Worm (Caenorhabditis elegans) whole organism, L4 larva: ENCODE results near the gene mecr-1.
A peak's percentile ranks its signal among the peaks of the same experiment; 100 is the strongest.

Experiments used
- D1046.2 ChIP-seq: fragments of 200-800 bp; sonication (Bioruptor generic); IDR thresholded peaks from 2 replicates; pipeline ENCODE4 v1.3.6; 2022; ENCODE audit warnings: missing genetic modification characterization, missing compliant biosample characterization
- F10B5.3 ChIP-seq: sonication (generic microtip); optimal IDR thresholded peaks from 2 replicates; lab custom pipeline; 2016; ENCODE audit warnings: mild to moderate bottlenecking, missing genetic modification characterization, missing compliant biosample characterization
- F26F4.8 ChIP-seq: fragments of 200-800 bp; sonication (Bioruptor generic); conservative IDR thresholded peaks from 2 replicates; pipeline ENCODE4 v1.3.6; 2022; ENCODE audit warnings: missing genetic modification characterization, missing compliant biosample characterization
- T26A8.4 ChIP-seq: fragments of 200-800 bp; sonication (Bioruptor generic); IDR thresholded peaks from 2 replicates; pipeline ENCODE4 v1.3.6; 2022; ENCODE audit warnings: missing genetic modification characterization, missing compliant biosample characterization
- ZK337.2 ChIP-seq: fragments of 200-800 bp; sonication (Bioruptor generic); IDR thresholded peaks from 2 replicates; pipeline ENCODE4 v1.3.6; 2022; ENCODE audit warnings: missing genetic modification reagents, missing genetic modification characterization, missing compliant biosample characterization
- aha-1 ChIP-seq: fragments of 150-350 bp; peaks from one replicate; lab custom pipeline; 2014; ENCODE audit warnings: missing biosample characterization, missing genetic modification characterization
- ceh-62 ChIP-seq: sonication (generic microtip); optimal IDR thresholded peaks from 2 replicates; lab custom pipeline; 2017; ENCODE audit warnings: missing biosample characterization, missing genetic modification characterization
- cey-2 ChIP-seq: sonication (generic microtip); optimal IDR thresholded peaks from 3 replicates; lab custom pipeline; 2017; ENCODE audit warnings: missing genetic modification characterization, mild to moderate bottlenecking, missing compliant biosample characterization, antibody characterized with exemption, borderline replicate concordance; ENCODE audit not compliant: insufficient read depth
- daf-12 ChIP-seq: fragments of 150-350 bp; optimal IDR thresholded peaks from 2 replicates; lab custom pipeline; 2014; ENCODE audit warnings: missing biosample characterization, missing genetic modification reagents, missing genetic modification characterization
- daf-8 ChIP-seq: fragments of 200-800 bp; sonication (Bioruptor generic); IDR thresholded peaks from 2 replicates; pipeline ENCODE4 v1.3.6; 2022; ENCODE audit warnings: missing genetic modification characterization, missing compliant biosample characterization
- dmd-6 ChIP-seq: fragments of 200-800 bp; sonication (Bioruptor generic); IDR thresholded peaks from 2 replicates; pipeline ENCODE4 v1.3.6; 2022; ENCODE audit warnings: missing genetic modification reagents, missing genetic modification characterization, missing compliant biosample characterization
- dpl-1 ChIP-seq: fragments of 150-350 bp; optimal IDR thresholded peaks from 2 replicates; lab custom pipeline; 2014; ENCODE audit warnings: missing biosample characterization, missing genetic modification reagents, missing genetic modification characterization
- duxl-1 ChIP-seq: sonication (generic microtip); optimal IDR thresholded peaks from 2 replicates; lab custom pipeline; 2016; ENCODE audit warnings: mild to moderate bottlenecking, missing genetic modification characterization, moderate library complexity, missing compliant biosample characterization; ENCODE audit not compliant: poor library complexity
- egl-27 ChIP-seq: sonication (generic microtip); optimal IDR thresholded peaks from 3 replicates; lab custom pipeline; 2017; ENCODE audit warnings: missing biosample characterization, missing genetic modification reagents, missing genetic modification characterization
- fkh-10 ChIP-seq: fragments of 150-350 bp; optimal IDR thresholded peaks from 2 replicates; lab custom pipeline; 2014; ENCODE audit warnings: missing biosample characterization, missing genetic modification reagents, missing genetic modification characterization
- fos-1 ChIP-seq: fragments of 150-350 bp; optimal IDR thresholded peaks from 2 replicates; lab custom pipeline; 2014; ENCODE audit warnings: missing biosample characterization, missing genetic modification characterization
- hlh-30 ChIP-seq: sonication (generic microtip); optimal IDR thresholded peaks from 2 replicates; lab custom pipeline; 2017; ENCODE audit warnings: antibody characterized with exemption, mild to moderate bottlenecking, missing genetic modification characterization, missing compliant biosample characterization; ENCODE audit not compliant: insufficient read depth
- hmg-1.1 ChIP-seq: fragments of 200-800 bp; sonication (Bioruptor generic); IDR thresholded peaks from 2 replicates; pipeline ENCODE4 v1.3.6; 2022; ENCODE audit warnings: missing genetic modification reagents, missing genetic modification characterization, missing compliant biosample characterization
- lin-29 ChIP-seq: fragments of 200-800 bp; sonication (Bioruptor generic); IDR thresholded peaks from 2 replicates; pipeline ENCODE4 v1.3.6; 2022; ENCODE audit warnings: missing genetic modification reagents, missing genetic modification characterization, missing compliant biosample characterization
- lsy-2 ChIP-seq, 2 experiments: fragments of 150-350 bp in 1 of 2; sonication (generic microtip) in 1 of 2; optimal IDR thresholded peaks; 2 replicates each; lab custom pipeline; 2014 to 2017; ENCODE audit warnings: missing biosample characterization in 2 of 2, missing genetic modification characterization in 2 of 2
- madf-5 ChIP-seq, 2 experiments: fragments of 200-800 bp; sonication (Bioruptor generic); IDR thresholded peaks; 2 replicates each; pipeline ENCODE4 v1.3.6; 2022; ENCODE audit warnings: missing compliant biosample characterization in 2 of 2, missing genetic modification characterization in 2 of 2
- mdl-1 ChIP-seq, 2 experiments: fragments of 150-350 bp in 1 of 2; sonication (generic microtip) in 1 of 2; optimal IDR thresholded peaks; 2 replicates each; lab custom pipeline; 2014 to 2017; ENCODE audit warnings: missing biosample characterization in 2 of 2, missing genetic modification characterization in 2 of 2
- mep-1 ChIP-seq: fragments of 150-350 bp; sonication (generic microtip); optimal IDR thresholded peaks from 3 replicates; lab custom pipeline; 2014; ENCODE audit warnings: missing biosample characterization, missing genetic modification characterization
- mes-2 ChIP-seq: sonication (generic microtip); optimal IDR thresholded peaks from 2 replicates; lab custom pipeline; 2016; ENCODE audit warnings: missing genotype, mild to moderate bottlenecking, missing genetic modification characterization, missing compliant biosample characterization; ENCODE audit not compliant: poor library complexity, severe bottlenecking
- mxl-2 ChIP-seq: fragments of 200-800 bp; sonication (Bioruptor generic); conservative IDR thresholded peaks from 2 replicates; pipeline ENCODE4 v1.3.6; 2022; ENCODE audit warnings: missing genetic modification reagents, missing genetic modification characterization, missing compliant biosample characterization
- mxl-3 ChIP-seq: fragments of 200-800 bp; sonication (Bioruptor generic); optimal IDR thresholded peaks from 2 replicates; lab custom pipeline; 2018; ENCODE audit warnings: mild to moderate bottlenecking, missing genetic modification characterization, missing compliant biosample characterization
- nhr-10 ChIP-seq: fragments of 150-350 bp; optimal IDR thresholded peaks from 2 replicates; lab custom pipeline; 2014; ENCODE audit warnings: missing biosample characterization, missing genetic modification characterization
- nhr-102 ChIP-seq: sonication (generic microtip); optimal IDR thresholded peaks from 2 replicates; lab custom pipeline; 2016; ENCODE audit warnings: mild to moderate bottlenecking, missing genetic modification characterization, moderate library complexity, missing compliant biosample characterization
- nhr-25 ChIP-seq: sonication (generic microtip); optimal IDR thresholded peaks from 2 replicates; lab custom pipeline; 2017; ENCODE audit warnings: missing genetic modification characterization, mild to moderate bottlenecking, missing compliant biosample characterization, antibody characterized with exemption, moderate library complexity, borderline replicate concordance; ENCODE audit not compliant: insufficient read depth
- nhr-28 ChIP-seq: fragments of 150-350 bp; optimal IDR thresholded peaks from 2 replicates; lab custom pipeline; 2014; ENCODE audit warnings: missing biosample characterization, missing genetic modification characterization
- nhr-41 ChIP-seq: fragments of 200-800 bp; sonication (Bioruptor generic); IDR thresholded peaks from 2 replicates; pipeline ENCODE4 v1.3.6; 2022; ENCODE audit warnings: missing genetic modification reagents, missing genetic modification characterization, missing compliant biosample characterization
- nhr-48 ChIP-seq: sonication (generic microtip); optimal IDR thresholded peaks from 2 replicates; lab custom pipeline; 2016; ENCODE audit warnings: mild to moderate bottlenecking, missing genetic modification characterization, missing compliant biosample characterization
- nhr-76 ChIP-seq: fragments of 150-350 bp; optimal IDR thresholded peaks from 2 replicates; lab custom pipeline; 2014; ENCODE audit warnings: missing biosample characterization, missing genetic modification characterization
- nhr-77 ChIP-seq: fragments of 150-350 bp; optimal IDR thresholded peaks from 2 replicates; lab custom pipeline; 2014; ENCODE audit warnings: missing biosample characterization, missing genetic modification characterization
- pha-4 ChIP-seq, 2 experiments: fragments of 150-350 bp in 1 of 2; fragments of 200-800 bp in 1 of 2; sonication (Bioruptor generic) in 1 of 2; IDR thresholded peaks in 1 of 2; optimal IDR thresholded peaks in 1 of 2; 2 replicates each; pipeline versions ENCODE4 v1.3.6 to Lab custom; 2014 to 2022; ENCODE audit warnings: missing genetic modification characterization in 2 of 2, missing genetic modification reagents in 2 of 2, missing biosample characterization in 1 of 2, missing compliant biosample characterization in 1 of 2
- php-3 ChIP-seq: fragments of 200-800 bp; sonication (Bioruptor generic); IDR thresholded peaks from 2 replicates; pipeline ENCODE4 v1.3.6; 2022; ENCODE audit warnings: missing genetic modification reagents, missing genetic modification characterization, missing compliant biosample characterization
- rbr-2 ChIP-seq: sonication (generic microtip); optimal IDR thresholded peaks from 2 replicates; lab custom pipeline; 2016; ENCODE audit warnings: missing genotype, missing genetic modification characterization, missing compliant biosample characterization
- sdz-12 ChIP-seq: fragments of 200-800 bp; sonication (Bioruptor generic); optimal IDR thresholded peaks from 2 replicates; lab custom pipeline; 2018; ENCODE audit warnings: mild to moderate bottlenecking, missing genetic modification characterization, missing compliant biosample characterization
- snpc-4 ChIP-seq: fragments of 150-350 bp; optimal IDR thresholded peaks from 2 replicates; lab custom pipeline; 2014; ENCODE audit warnings: missing biosample characterization, missing genetic modification characterization
- spr-3 ChIP-seq: fragments of 200-800 bp; sonication (Bioruptor generic); optimal IDR thresholded peaks from 2 replicates; lab custom pipeline; 2018; ENCODE audit warnings: mild to moderate bottlenecking, missing genetic modification characterization, missing compliant biosample characterization
- tag-97 ChIP-seq: fragments of 200-800 bp; sonication (Bioruptor generic); IDR thresholded peaks from 2 replicates; pipeline ENCODE4 v1.3.6; 2022; ENCODE audit warnings: missing genetic modification characterization, missing compliant biosample characterization
- tra-1 ChIP-seq: fragments of 200-800 bp; sonication (Bioruptor generic); IDR thresholded peaks from 2 replicates; pipeline ENCODE4 v1.3.6; 2022; ENCODE audit warnings: missing genetic modification reagents, missing genetic modification characterization, missing compliant biosample characterization
- unc-62 ChIP-seq, 3 experiments: fragments of 150-350 bp in 1 of 3; sonication (generic microtip); optimal IDR thresholded peaks in 2 of 3; peaks in 1 of 3; 1 replicate in 1 of 3; 2 replicates in 2 of 3; lab custom pipeline; 2014 to 2017; ENCODE audit warnings: missing biosample characterization in 3 of 3, missing genetic modification characterization in 3 of 3, missing genetic modification reagents in 3 of 3, missing genotype in 1 of 3
- zfp-2 ChIP-seq: sonication (generic microtip); optimal IDR thresholded peaks from 2 replicates; lab custom pipeline; 2016; ENCODE audit warnings: mild to moderate bottlenecking, missing genetic modification characterization, missing compliant biosample characterization
- zfp-3 ChIP-seq: fragments of 200-800 bp; sonication (Bioruptor generic); conservative IDR thresholded peaks from 2 replicates; pipeline ENCODE4 v1.3.6; 2022; ENCODE audit warnings: missing genetic modification reagents, missing genetic modification characterization, missing compliant biosample characterization
- zip-2 ChIP-seq: fragments of 150-350 bp; optimal IDR thresholded peaks from 2 replicates; lab custom pipeline; 2014; ENCODE audit warnings: missing biosample characterization, missing genetic modification characterization
- ztf-7 ChIP-seq: fragments of 150-350 bp; optimal IDR thresholded peaks from 2 replicates; lab custom pipeline; 2014; ENCODE audit warnings: missing biosample characterization, missing genetic modification characterization

mecr-1 gene

ce11 chrII:13195163-13195562 lies 8.0 kb upstream of the mecr-1 start, which contains the start of gene lec-1 (continued):
- TF ChIP-seq mxl-2 (no peak), F26F4.8 (GFP tag; lab: Robert Waterston, UW) (no peak), zfp-3 (no peak), duxl-1 (no peak), lin-29 (no peak), hlh-30 (tag; lab: Kevin White, UChicago) (peak; percentile 45), nhr-28 (tag; lab: Kevin White, UChicago) (peak; percentile 63), sdz-12 (no peak), mes-2 (tag; lab: Kevin White, UChicago) (peak; percentile 60), mep-1 (tag; lab: Kevin White, UChicago) (peak; percentile 70), lsy-2 (tag; optimal IDR thresholded peaks at IDR 0.05; lab: Kevin White, UChicago) (peak in 1 of 2 experiments; percentile 64), unc-62 (GFP tag; optimal IDR thresholded peaks at IDR 0.05 in 1 of 2; lab: Kevin White, UChicago) (peak in 1 of 2 experiments; percentile 50), unc-62 (tag; optimal IDR thresholded peaks at IDR 0.05; lab: Kevin White, UChicago) (no peak), cey-2 (tag; lab: Kevin White, UChicago) (no peak), dpl-1 (GFP tag; lab: Kevin White, UChicago) (peak; percentile 27), T26A8.4 (GFP tag; lab: Robert Waterston, UW) (no peak), tag-97 (GFP tag; lab: Robert Waterston, UW) (no peak), tra-1 (GFP tag; lab: Robert Waterston, UW) (0 out of 2 replicates have a peak, but pooled peaks have one; percentile 16)

- TF ChIP-seq ZK337.2 (GFP tag; lab: Robert Waterston, UW): no peak
- TF ChIP-seq mdl-1 (tag; optimal IDR thresholded peaks at IDR 0.05; lab: Kevin White, UChicago): peak in 1 of 2 experiments; percentile 35
- TF ChIP-seq mxl-2: no peak
- TF ChIP-seq lin-29: no peak
- TF ChIP-seq snpc-4 (tag; lab: Kevin White, UChicago): no peak
- TF ChIP-seq ceh-62 (tag; lab: Kevin White, UChicago): no peak
- peak; percentile 43 for TF ChIP-seq hlh-30 (tag; lab: Kevin White, UChicago)
- no peak for TF ChIP-seq zfp-2 (tag; lab: Kevin White, UChicago)
- TF ChIP-seq php-3 (GFP tag; lab: Robert Waterston, UW): no peak
- TF ChIP-seq nhr-76: no peak
- TF ChIP-seq mep-1 (tag; lab: Kevin White, UChicago): no peak
- TF ChIP-seq hmg-1.1 (GFP tag; lab: Robert Waterston, UW): 0 out of 2 replicates have a peak, but pooled peaks have one; percentile 34
- TF ChIP-seq T26A8.4 (GFP tag; lab: Robert Waterston, UW): 0 out of 2 replicates have a peak, but pooled peaks have one; percentile 15
- no peak for TF ChIP-seq madf-5 (GFP tag; IDR thresholded peaks at IDR 0.05; lab: Robert Waterston, UW)
- no peak for TF ChIP-seq spr-3 (GFP tag; lab: Kevin White, UChicago)
- TF ChIP-seq nhr-102 (tag; lab: Kevin White, UChicago): no peak
- TF ChIP-seq zip-2 (tag; lab: Kevin White, UChicago): no peak
- no peak for TF ChIP-seq nhr-25 (tag; lab: Kevin White, UChicago)
- TF ChIP-seq ztf-7 (tag; lab: Kevin White, UChicago): no peak
- no peak for TF ChIP-seq nhr-41
- TF ChIP-seq egl-27: no peak
- no peak for TF ChIP-seq rbr-2
- no peak for TF ChIP-seq nhr-10 (tag; lab: Kevin White, UChicago)
- no peak for TF ChIP-seq daf-12 (tag; lab: Kevin White, UChicago)
- no peak for TF ChIP-seq nhr-48
- TF ChIP-seq daf-8 (GFP tag; lab: Robert Waterston, UW): no peak
- no peak for TF ChIP-seq aha-1 (tag; lab: Kevin White, UChicago)
- peak; percentile 46 for TF ChIP-seq mxl-3 (GFP tag; lab: Kevin White, UChicago)
- TF ChIP-seq nhr-77 (tag; lab: Kevin White, UChicago): no peak
- no peak for TF ChIP-seq unc-62 (GFP tag; optimal IDR thresholded peaks at IDR 0.05 in 1 of 2; lab: Kevin White, UChicago)
- no peak for TF ChIP-seq unc-62 (tag; optimal IDR thresholded peaks at IDR 0.05; lab: Kevin White, UChicago)
- no peak for TF ChIP-seq fos-1 (tag; lab: Kevin White, UChicago)
- TF ChIP-seq fkh-10: no peak
- no peak for TF ChIP-seq D1046.2 (GFP tag; lab: Robert Waterston, UW)
- TF ChIP-seq F10B5.3 (tag; lab: Kevin White, UChicago): no peak
- TF ChIP-seq pha-4 (GFP tag; IDR thresholded peaks at IDR 0.05; lab: Robert Waterston, UW): no peak
- TF ChIP-seq pha-4 (tag; optimal IDR thresholded peaks at IDR 0.05; lab: Kevin White, UChicago): no peak
- TF ChIP-seq dmd-6 (GFP tag; lab: Robert Waterston, UW): no peak
Observed at ce11 chrII:13193563-13194103, 6.5 kb upstream of the mecr-1 start.
